Fruit fly (Drosophila melanogaster) whole organism, adult: Measurements from ENCODE around the gene Rhau.
A peak's percentile ranks its signal among the peaks of the same experiment; 100 is the strongest.

Experiments used
- CG11617 ChIP-seq: fragments of 200-800 bp; sonication (Bioruptor generic); optimal IDR thresholded peaks from 2 replicates; lab custom pipeline; 2017; ENCODE audit warnings: mild to moderate bottlenecking, missing biosample characterization, missing genetic modification reagents, missing genetic modification characterization
- CG14711 ChIP-seq: fragments of 200-800 bp; sonication (Bioruptor generic); optimal IDR thresholded peaks from 2 replicates; lab custom pipeline; 2018; ENCODE audit warnings: missing biosample characterization, mild to moderate bottlenecking, missing genetic modification characterization, moderate library complexity
- CG1620 ChIP-seq: fragments of 200-800 bp; sonication (Bioruptor generic); optimal IDR thresholded peaks from 2 replicates; lab custom pipeline; 2016; ENCODE audit warnings: missing biosample characterization, missing genetic modification characterization
- CG33017 ChIP-seq: fragments of 200-800 bp; sonication (Bioruptor generic); optimal IDR thresholded peaks from 2 replicates; lab custom pipeline; 2018; ENCODE audit warnings: missing biosample characterization, mild to moderate bottlenecking, missing genetic modification characterization, moderate library complexity
- CG7101 ChIP-seq: fragments of 200-800 bp; sonication (Bioruptor generic); optimal IDR thresholded peaks from 2 replicates; lab custom pipeline; 2018; ENCODE audit warnings: missing biosample characterization, mild to moderate bottlenecking, missing genetic modification characterization, moderate library complexity
- Clk ChIP-seq: fragments of 200-800 bp; sonication (Bioruptor generic); optimal IDR thresholded peaks from 2 replicates; lab custom pipeline; 2017; ENCODE audit warnings: missing biosample characterization, missing genetic modification characterization
- Mnt ChIP-seq: fragments of 200-800 bp; sonication (Bioruptor generic); optimal IDR thresholded peaks from 2 replicates; lab custom pipeline; 2016; ENCODE audit warnings: missing biosample characterization, mild to moderate bottlenecking, missing genetic modification characterization
- bab1 ChIP-seq: fragments of 200-800 bp; sonication (Bioruptor generic); optimal IDR thresholded peaks from 3 replicates; lab custom pipeline; 2019; ENCODE audit warnings: missing biosample characterization, mild to moderate bottlenecking, missing genetic modification characterization, moderate library complexity
- cnc ChIP-seq, 2 experiments: fragments of >200 bp; optimal IDR thresholded peaks; 2 replicates each; lab custom pipeline; 2017
- ovo ChIP-seq: fragments of 200-800 bp; sonication (Bioruptor generic); optimal IDR thresholded peaks from 2 replicates; lab custom pipeline; 2016; ENCODE audit warnings: missing biosample characterization, missing genetic modification characterization
- pad ChIP-seq: fragments of 200-800 bp; sonication (Bioruptor generic); optimal IDR thresholded peaks from 3 replicates; lab custom pipeline; 2017; ENCODE audit warnings: missing biosample characterization, missing genetic modification characterization, mild to moderate bottlenecking, moderate library complexity, missing genetic modification reagents
- tj ChIP-seq: fragments of 200-800 bp; sonication (Bioruptor generic); optimal IDR thresholded peaks from 3 replicates; lab custom pipeline; 2017; ENCODE audit warnings: missing biosample characterization, mild to moderate bottlenecking, missing genetic modification characterization, moderate library complexity
- toe ChIP-seq: fragments of 200-800 bp; sonication (Bioruptor generic); optimal IDR thresholded peaks from 2 replicates; lab custom pipeline; 2016; ENCODE audit warnings: missing biosample characterization, missing genetic modification characterization

- TF ChIP-seq bab1 (GFP tag; lab: Kevin White, UChicago) (no peak), tj (GFP tag; lab: Kevin White, UChicago) (no peak), cnc (optimal IDR thresholded peaks at IDR 0.05; lab: Kevin White, UChicago) (no peak), CG7101 (tag; lab: Kevin White, UChicago) (no peak), toe (GFP tag; lab: Kevin White, UChicago) (no peak), CG11617 (GFP tag; lab: Kevin White, UChicago) (peak; percentile 12), pad (peak; percentile 32), CG14711 (no peak), CG33017 (peak; percentile 1), CG1620 (no peak), Clk (GFP tag; lab: Kevin White, UChicago) (no peak), ovo (GFP tag; lab: Kevin White, UChicago) (no peak), Mnt (GFP tag; lab: Kevin White, UChicago) (peak; percentile 5)
Observed at dm6 chr2L:20758188-20758846, 532 bp upstream of the Rhau start.
